Fruit fly (Drosophila melanogaster) whole organism, wandering third instar larva: ENCODE results near the gene CG7685.

Source experiments
- CG9705 ChIP-seq: fragments of 200-800 bp; sonication (Bioruptor generic); optimal IDR thresholded peaks from 2 replicates; lab custom pipeline; 2018; ENCODE audit warnings: missing biosample characterization, mild to moderate bottlenecking, missing genetic modification characterization
- Dif ChIP-seq: fragments of 200-275, 200-300 bp; sonication (Bioruptor generic); optimal IDR thresholded peaks from 2 replicates; lab custom pipeline; 2018; ENCODE audit warnings: missing biosample characterization, missing genetic modification characterization; ENCODE audit not compliant: partially characterized antibody
- Hr78 ChIP-seq: fragments of >200 bp; optimal IDR thresholded peaks from 2 replicates; lab custom pipeline; 2017; ENCODE audit warnings: missing biosample characterization, missing genetic modification characterization
- Hr83 ChIP-seq: fragments of 200-300 bp; sonication (Bioruptor generic); optimal IDR thresholded peaks from 2 replicates; lab custom pipeline; 2016; ENCODE audit warnings: missing biosample characterization, mild to moderate bottlenecking, missing genetic modification characterization, moderate library complexity; ENCODE audit not compliant: poor library complexity, severe bottlenecking
- Myc ChIP-seq: fragments of >200 bp; optimal IDR thresholded peaks from 2 replicates; lab custom pipeline; 2017
- br ChIP-seq: fragments of 200-800 bp; sonication (Bioruptor generic); optimal IDR thresholded peaks from 2 replicates; lab custom pipeline; 2016; ENCODE audit warnings: missing biosample characterization, missing genetic modification characterization
- dl ChIP-seq, 2 experiments: fragments of 175-275, 200-275 bp in 1 of 2; fragments of 200-275 bp in 1 of 2; sonication (Bioruptor generic); optimal IDR thresholded peaks; lab custom pipeline; 2018; ENCODE audit warnings: mild to moderate bottlenecking in 2 of 2, missing biosample characterization in 2 of 2, missing genetic modification characterization in 2 of 2, moderate library complexity in 2 of 2; ENCODE audit not compliant: partially characterized antibody in 2 of 2, insufficient read depth in 1 of 2
- foxo ChIP-seq, 2 experiments: fragments of 200-800 bp; sonication (Bioruptor generic); optimal IDR thresholded peaks; 2 replicates in 1 of 2; 3 replicates in 1 of 2; lab custom pipeline; 2016 to 2017; ENCODE audit warnings: missing biosample characterization in 2 of 2, missing genetic modification characterization in 2 of 2
- h ChIP-seq: fragments of 200-800 bp; sonication (Bioruptor generic); optimal IDR thresholded peaks from 3 replicates; lab custom pipeline; 2016; ENCODE audit warnings: missing biosample characterization, mild to moderate bottlenecking, missing genetic modification characterization
- jim ChIP-seq: fragments of 175-275, 200-325 bp; sonication (Bioruptor generic); optimal IDR thresholded peaks from 2 replicates; lab custom pipeline; 2016; ENCODE audit warnings: missing biosample characterization, mild to moderate bottlenecking, missing genetic modification characterization
- pan ChIP-seq: fragments of >200 bp; optimal IDR thresholded peaks from 2 replicates; lab custom pipeline; 2017
- psq ChIP-seq: fragments of 200-800 bp; sonication (Bioruptor generic); optimal IDR thresholded peaks from 3 replicates; lab custom pipeline; 2017; ENCODE audit warnings: missing biosample characterization, mild to moderate bottlenecking, missing genetic modification characterization, moderate library complexity
- sage ChIP-seq: fragments of 200-800 bp; sonication (Bioruptor generic); optimal IDR thresholded peaks from 2 replicates; lab custom pipeline; 2016; ENCODE audit warnings: missing biosample characterization, mild to moderate bottlenecking, missing genetic modification characterization
- usp ChIP-seq: fragments of >200 bp; optimal IDR thresholded peaks from 2 replicates; lab custom pipeline; 2017; ENCODE audit warnings: missing biosample characterization, missing genetic modification characterization

dm6 chr3R:18438827-18439717 is 34.3 kb downstream of the CG7685 start:
- TF ChIP-seq pan (lab: Kevin White, UChicago) (no peak), jim (GFP tag; lab: Kevin White, UChicago) (no peak), br (GFP tag; lab: Kevin White, UChicago) (no peak), usp (GFP tag; lab: Kevin White, UChicago) (no peak), Hr78 (GFP tag; lab: Kevin White, UChicago) (no peak), Dif (GFP tag; lab: Kevin White, UChicago) (no peak), Hr83 (GFP tag; lab: Kevin White, UChicago) (no peak), h (GFP tag; lab: Kevin White, UChicago) (peak; percentile 59), CG9705 (GFP tag; lab: Kevin White, UChicago) (no peak), foxo (GFP tag; optimal IDR thresholded peaks at IDR 0.05; lab: Kevin White, UChicago) (peak in 1 of 2 experiments; percentile 52), dl (GFP tag; optimal IDR thresholded peaks at IDR 0.05; lab: Kevin White, UChicago; ENCODE audit: insufficient read depth in 1 of 2, partially characterized antibody in 2 of 2) (no peak), sage (GFP tag; lab: Kevin White, UChicago) (no peak), psq (GFP tag; lab: Kevin White, UChicago) (no peak), Myc (lab: Kevin White, UChicago) (no peak)
